Worm (Caenorhabditis elegans): ENCODE data around the gene mttu-1.

The mttu-1 gene

DNA sequence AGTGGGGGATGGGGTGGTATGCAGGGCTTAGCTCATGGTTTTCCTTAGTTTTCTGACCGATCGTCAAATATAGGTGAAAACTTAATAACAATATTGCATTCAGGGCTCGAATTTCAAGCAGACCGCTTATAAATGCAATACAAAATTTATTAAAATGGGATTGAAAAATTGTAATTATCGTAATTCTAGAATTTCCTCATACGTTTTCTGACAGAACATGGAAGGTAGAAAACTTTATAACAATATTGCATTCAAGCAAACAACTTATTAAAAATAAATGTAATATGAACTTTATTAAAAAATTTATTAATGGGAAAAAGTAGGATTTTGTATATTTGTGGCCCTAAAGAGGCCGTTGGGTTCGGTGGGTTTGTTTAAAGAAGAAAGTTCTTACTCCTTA lies 27.0 kb upstream of the mttu-1 start (continued):
- TF ChIP-seq F22D6.2 (tag; optimal IDR thresholded peaks at IDR 0.05) (no peak), dpff-1 (tag; optimal IDR thresholded peaks at IDR 0.05) (no peak), sea-2 (GFP tag; IDR thresholded peaks at IDR 0.05) (no peak), mes-4 (tag; optimal IDR thresholded peaks at IDR 0.05) (peak; percentile 26), F52B5.7 (tag; optimal IDR thresholded peaks at IDR 0.05) (no peak), snpc-1.3 (tag; optimal IDR thresholded peaks at IDR 0.05; ENCODE audit: insufficient read depth) (no peak), Y95B8A.8 (GFP tag; IDR thresholded peaks at IDR 0.05) (peak; percentile 59; the same call in 1 of the 2 replicates), madf-8 (GFP tag; conservative IDR thresholded peaks at IDR 0.05) (no peak; the same call in 1 of the 2 replicates), F39B2.1 (GFP tag; IDR thresholded peaks at IDR 0.05) (0 out of 2 replicates have a peak, but pooled peaks have one; percentile 17), madf-3 (GFP tag; IDR thresholded peaks at IDR 0.05) (no peak), nhr-90 (tag; optimal IDR thresholded peaks at IDR 0.05) (no peak), hmg-1.2 (GFP tag; IDR thresholded peaks at IDR 0.05) (peak; percentile 34), madf-10 (tag; optimal IDR thresholded peaks at IDR 0.05) (no peak), K11D2.4 (GFP tag; IDR thresholded peaks at IDR 0.05) (no peak), snpc-4 (GFP tag; optimal IDR thresholded peaks at IDR 0.05) (no peak), snpc-4 (tag; optimal IDR thresholded peaks at IDR 0.05) (peak in 1 of 4 experiments; percentile 25), efl-1 (GFP tag; optimal IDR thresholded peaks at IDR 0.05) (no peak), him-1 (tag; optimal IDR thresholded peaks at IDR 0.05) (peak; percentile 74), Y79H2A.3 (GFP tag; conservative IDR thresholded peaks at IDR 0.05) (peak; percentile 56; the same call in 1 of the 2 replicates), K12H6.12 (tag; optimal IDR thresholded peaks at IDR 0.05) (no peak), B0261.1 (tag; optimal IDR thresholded peaks at IDR 0.05) (no peak), ztf-25 (GFP tag; IDR thresholded peaks at IDR 0.05) (0 out of 2 replicates have a peak, but pooled peaks have one; percentile 43), repo-1 (tag; optimal IDR thresholded peaks at IDR 0.05) (no peak), ceh-79 (tag; optimal IDR thresholded peaks at IDR 0.05) (no peak), lsy-27 (tag; optimal IDR thresholded peaks at IDR 0.05; ENCODE audit: borderline replicate concordance, insufficient read depth) (no peak), lin-54 (GFP tag; optimal IDR thresholded peaks at IDR 0.05) (no peak), ceh-58 (GFP tag; IDR thresholded peaks at IDR 0.05) (no peak), T26A5.8 (tag; optimal IDR thresholded peaks at IDR 0.05) (no peak), mel-28 (tag; optimal IDR thresholded peaks at IDR 0.05; ENCODE audit: borderline replicate concordance) (no peak), pbrm-1 (GFP tag; IDR thresholded peaks at IDR 0.05) (0 out of 2 replicates have a peak, but pooled peaks have one; percentile 16), sptf-2 (GFP tag; optimal IDR thresholded peaks at IDR 0.05) (no peak), nfya-1 (tag; optimal IDR thresholded peaks at IDR 0.05; ENCODE audit: borderline replicate concordance, insufficient read depth) (no peak), madf-6 (GFP tag; IDR thresholded peaks at IDR 0.05) (peak; percentile 64), B0019.2 (GFP tag; conservative IDR thresholded peaks at IDR 0.05) (no peak), hrde-1 (tag; optimal IDR thresholded peaks at IDR 0.05; ENCODE audit: borderline replicate concordance) (peak; percentile 82), B0336.3 (GFP tag; IDR thresholded peaks at IDR 0.05) (no peak), rcor-1 (GFP tag; IDR thresholded peaks at IDR 0.05) (peak; percentile 68), Y53G8AR.9 (GFP tag; conservative IDR thresholded peaks at IDR 0.05) (0 out of 2 replicates have a peak, but pooled peaks have one; percentile 57), F33H1.4 (GFP tag; IDR thresholded peaks at IDR 0.05) (peak; percentile 37; the same call in 1 of the 2 replicates), ztf-18 (tag; optimal IDR thresholded peaks at IDR 0.05) (no peak), lin-26 (GFP tag; IDR thresholded peaks at IDR 0.05) (peak; percentile 79), pha-4 (tag; optimal IDR thresholded peaks at IDR 0.05) (no peak), egl-44 (GFP tag; IDR thresholded peaks at IDR 0.05) (peak; percentile 65; the same call in 1 of the 2 replicates), nhr-120 (GFP tag; IDR thresholded peaks at IDR 0.05) (no peak), ceh-100 (GFP tag; IDR thresholded peaks at IDR 0.05) (0 out of 2 replicates have a peak, but pooled peaks have one; percentile 27), snpc-1.1 (tag; optimal IDR thresholded peaks at IDR 0.05; ENCODE audit: insufficient read depth) (no peak), gei-17 (GFP tag; optimal IDR thresholded peaks at IDR 0.05) (no peak), attf-6 (GFP tag; IDR thresholded peaks at IDR 0.05) (peak; percentile 71; the same call in 1 of the 2 replicates)
